Fruit fly (Drosophila melanogaster): ENCODE results near the gene CG7094.

dm6 chr2L:17591960-17592359 lies 36.4 kb upstream of the CG7094 start, which contains the start of the genes Sytalpha and CG6870:
- TF ChIP-seq EcR (GFP tag; optimal IDR thresholded peaks at IDR 0.05) = no peak
- TF ChIP-seq CG9948 (tag; optimal IDR thresholded peaks at IDR 0.05) = no peak
- no peak for TF ChIP-seq CG4496 (GFP tag; IDR thresholded peaks at IDR 0.05)
- no peak for TF ChIP-seq Snoo (tag; optimal IDR thresholded peaks at IDR 0.05)
- TF ChIP-seq gl (tag; optimal IDR thresholded peaks at IDR 0.05) = no peak
- no peak for TF ChIP-seq fd96Ca (GFP tag; IDR thresholded peaks at IDR 0.05)
- TF ChIP-seq CG14655 (GFP tag; optimal IDR thresholded peaks at IDR 0.05) = no peak
- no peak for TF ChIP-seq CG17806 (tag; optimal IDR thresholded peaks at IDR 0.05)
- TF ChIP-seq Pif1A (GFP tag; optimal IDR thresholded peaks at IDR 0.05) = no peak
- no peak for TF ChIP-seq Ets98B (GFP tag; IDR thresholded peaks at IDR 0.05)
- no peak for TF ChIP-seq D1 (tag; optimal IDR thresholded peaks at IDR 0.05)
- TF ChIP-seq CG13204 (GFP tag; optimal IDR thresholded peaks at IDR 0.05) = no peak

All from whole organism, pupa.